Worm (Caenorhabditis elegans) whole organism, young adult: Measurements from ENCODE around the gene arrd-24.

Source experiments
- B0336.3 ChIP-seq: fragments of 200-800 bp; sonication (Bioruptor generic); IDR thresholded peaks from 2 replicates; pipeline ENCODE4 v1.3.6; 2022; ENCODE audit warnings: missing genetic modification characterization, missing compliant biosample characterization
- C17E4.6 ChIP-seq: fragments of 200-800 bp; sonication (Bioruptor generic); IDR thresholded peaks from 2 replicates; pipeline ENCODE4 v1.3.6; 2022; ENCODE audit warnings: missing genetic modification reagents, missing genetic modification characterization, missing compliant biosample characterization
- F33H1.4 ChIP-seq: fragments of 200-800 bp; sonication (Bioruptor generic); IDR thresholded peaks from 2 replicates; pipeline ENCODE4 v1.3.6; 2022; ENCODE audit warnings: missing genetic modification reagents, missing genetic modification characterization, missing compliant biosample characterization
- K11D2.4 ChIP-seq: fragments of 200-800 bp; sonication (Bioruptor generic); IDR thresholded peaks from 2 replicates; pipeline ENCODE4 v1.3.6; 2022; ENCODE audit warnings: missing genetic modification reagents, missing genetic modification characterization, missing compliant biosample characterization
- T07F8.4 ChIP-seq: sonication (generic microtip); optimal IDR thresholded peaks from 2 replicates; lab custom pipeline; 2016; ENCODE audit warnings: mild to moderate bottlenecking, missing genetic modification characterization, moderate library complexity, missing compliant biosample characterization
- T26A5.8 ChIP-seq: sonication (generic microtip); optimal IDR thresholded peaks from 2 replicates; lab custom pipeline; 2016; ENCODE audit warnings: missing genetic modification characterization, missing compliant biosample characterization
- Y79H2A.3 ChIP-seq: fragments of 200-800 bp; sonication (Bioruptor generic); conservative IDR thresholded peaks from 2 replicates; pipeline ENCODE4 v1.3.6; 2022; ENCODE audit warnings: missing genetic modification reagents, missing genetic modification characterization, missing compliant biosample characterization
- atf-7 ChIP-seq: sonication (generic microtip); optimal IDR thresholded peaks from 2 replicates; lab custom pipeline; 2017; ENCODE audit warnings: mild to moderate bottlenecking, missing genetic modification characterization, missing compliant biosample characterization
- attf-3 ChIP-seq: fragments of 200-800 bp; sonication (Bioruptor generic); conservative IDR thresholded peaks from 2 replicates; pipeline ENCODE4 v1.3.6; 2022; ENCODE audit warnings: missing genetic modification reagents, missing genetic modification characterization, missing compliant biosample characterization
- attf-5 ChIP-seq: fragments of 200-800 bp; sonication (Bioruptor generic); optimal IDR thresholded peaks from 2 replicates; lab custom pipeline; 2018; ENCODE audit warnings: mild to moderate bottlenecking, missing genetic modification characterization, missing compliant biosample characterization
- ccch-3 ChIP-seq: fragments of 200-800 bp; sonication (Bioruptor generic); optimal IDR thresholded peaks from 2 replicates; lab custom pipeline; 2018; ENCODE audit warnings: mild to moderate bottlenecking, missing genetic modification characterization, missing compliant biosample characterization
- cebp-1 ChIP-seq, 2 experiments: fragments of 200-800 bp in 1 of 2; sonication (Bioruptor generic) in 1 of 2; sonication (generic microtip) in 1 of 2; IDR thresholded peaks in 1 of 2; optimal IDR thresholded peaks in 1 of 2; 2 replicates each; pipeline versions ENCODE4 v1.3.6 to Lab custom; 2017 to 2022; ENCODE audit warnings: missing compliant biosample characterization in 2 of 2, missing genetic modification characterization in 2 of 2, mild to moderate bottlenecking in 1 of 2, missing genetic modification reagents in 1 of 2, moderate library complexity in 1 of 2
- ceh-40 ChIP-seq: fragments of 200-800 bp; sonication (Bioruptor generic); IDR thresholded peaks from 2 replicates; pipeline ENCODE4 v1.3.6; 2022; ENCODE audit warnings: missing genetic modification characterization, missing compliant biosample characterization
- ceh-58 ChIP-seq: fragments of 200-800 bp; sonication (Bioruptor generic); IDR thresholded peaks from 2 replicates; pipeline ENCODE4 v1.3.6; 2022; ENCODE audit warnings: missing genetic modification characterization, missing compliant biosample characterization
- ceh-91 ChIP-seq: fragments of 200-800 bp; sonication (Bioruptor generic); IDR thresholded peaks from 2 replicates; pipeline ENCODE4 v1.3.6; 2022; ENCODE audit warnings: missing genetic modification reagents, missing genetic modification characterization, missing compliant biosample characterization
- die-1 ChIP-seq: sonication (generic microtip); optimal IDR thresholded peaks from 2 replicates; lab custom pipeline; 2016; ENCODE audit warnings: missing genotype, mild to moderate bottlenecking, missing genetic modification characterization, missing compliant biosample characterization
- egrh-3 ChIP-seq: fragments of 200-800 bp; sonication (Bioruptor generic); IDR thresholded peaks from 2 replicates; pipeline ENCODE4 v1.3.6; 2022; ENCODE audit warnings: missing genetic modification reagents, missing genetic modification characterization, missing compliant biosample characterization
- ets-4 ChIP-seq: fragments of 200-800 bp; sonication (Bioruptor generic); optimal IDR thresholded peaks from 2 replicates; lab custom pipeline; 2018; ENCODE audit warnings: mild to moderate bottlenecking, missing genetic modification characterization, missing compliant biosample characterization
- hlh-12 ChIP-seq: sonication (generic microtip); optimal IDR thresholded peaks from 2 replicates; lab custom pipeline; 2016; ENCODE audit warnings: missing genetic modification characterization, missing compliant biosample characterization
- let-526 ChIP-seq: fragments of 200-800 bp; sonication (Bioruptor generic); IDR thresholded peaks from 2 replicates; pipeline ENCODE4 v1.3.6; 2022; ENCODE audit warnings: missing genetic modification reagents, missing genetic modification characterization, missing compliant biosample characterization
- lin-40 ChIP-seq: sonication (generic microtip); optimal IDR thresholded peaks from 2 replicates; lab custom pipeline; 2016; ENCODE audit warnings: missing genetic modification characterization, mild to moderate bottlenecking, missing compliant biosample characterization, missing genotype, missing genetic modification reagents
- lin-54 ChIP-seq: fragments of 200-800 bp; sonication (Bioruptor generic); optimal IDR thresholded peaks from 2 replicates; lab custom pipeline; 2018; ENCODE audit warnings: mild to moderate bottlenecking, missing genetic modification characterization, missing compliant biosample characterization
- mcd-1 ChIP-seq: fragments of 200-800 bp; sonication (Bioruptor generic); IDR thresholded peaks from 2 replicates; pipeline ENCODE4 v1.3.6; 2022; ENCODE audit warnings: missing genetic modification reagents, missing genetic modification characterization, missing compliant biosample characterization
- mel-28 ChIP-seq: sonication (generic microtip); optimal IDR thresholded peaks from 2 replicates; lab custom pipeline; 2016; ENCODE audit warnings: borderline replicate concordance, mild to moderate bottlenecking, missing genetic modification characterization, missing compliant biosample characterization
- nfyb-1 ChIP-seq: fragments of 200-800 bp; sonication (Bioruptor generic); IDR thresholded peaks from 2 replicates; pipeline ENCODE4 v1.3.6; 2022; ENCODE audit warnings: missing genetic modification reagents, missing genetic modification characterization, missing compliant biosample characterization
- nhr-120 ChIP-seq: fragments of 200-800 bp; sonication (Bioruptor generic); IDR thresholded peaks from 2 replicates; pipeline ENCODE4 v1.3.6; 2022; ENCODE audit warnings: missing genetic modification characterization, missing compliant biosample characterization
- nhr-80 ChIP-seq: sonication (generic microtip); optimal IDR thresholded peaks from 2 replicates; lab custom pipeline; 2016; ENCODE audit warnings: missing genetic modification characterization, missing compliant biosample characterization
- nhr-90 ChIP-seq: sonication (generic microtip); optimal IDR thresholded peaks from 2 replicates; lab custom pipeline; 2016; ENCODE audit warnings: missing genotype, mild to moderate bottlenecking, missing genetic modification characterization, missing compliant biosample characterization
- pbrm-1 ChIP-seq: fragments of 200-800 bp; sonication (Bioruptor generic); IDR thresholded peaks from 2 replicates; pipeline ENCODE4 v1.3.6; 2022; ENCODE audit warnings: missing genetic modification reagents, missing genetic modification characterization, missing compliant biosample characterization
- rcor-1 ChIP-seq: fragments of 200-800 bp; sonication (Bioruptor generic); IDR thresholded peaks from 2 replicates; pipeline ENCODE4 v1.3.6; 2022; ENCODE audit warnings: missing genetic modification reagents, missing genetic modification characterization, missing compliant biosample characterization
- sdz-38 ChIP-seq: sonication (generic microtip); optimal IDR thresholded peaks from 2 replicates; lab custom pipeline; 2016; ENCODE audit warnings: missing genotype, missing genetic modification characterization, missing compliant biosample characterization
- snpc-1.1 ChIP-seq: sonication (generic microtip); optimal IDR thresholded peaks from 2 replicates; lab custom pipeline; 2017; ENCODE audit warnings: missing genetic modification characterization, mild to moderate bottlenecking, missing compliant biosample characterization, antibody characterized with exemption, moderate library complexity, missing genotype, missing genetic modification reagents; ENCODE audit not compliant: insufficient read depth
- snpc-4 ChIP-seq, 5 experiments: fragments of 150-350 bp in 1 of 5; sonication (generic microtip) in 4 of 5; optimal IDR thresholded peaks; 2 replicates each; lab custom pipeline; 2014 to 2018; ENCODE audit warnings: missing genetic modification characterization in 5 of 5, missing biosample characterization in 3 of 5, antibody characterized with exemption in 2 of 5, mild to moderate bottlenecking in 2 of 5, missing compliant biosample characterization in 2 of 5, missing genotype in 2 of 5, moderate library complexity in 2 of 5, missing genetic modification reagents in 1 of 5
- xnd-1 ChIP-seq: sonication (generic microtip); optimal IDR thresholded peaks from 2 replicates; lab custom pipeline; 2016; ENCODE audit warnings: missing genotype, missing genetic modification reagents, missing genetic modification characterization, missing compliant biosample characterization
- zfh-2 ChIP-seq: fragments of 200-800 bp; sonication (Bioruptor generic); conservative IDR thresholded peaks from 2 replicates; pipeline ENCODE4 v1.3.6; 2022; ENCODE audit warnings: missing genetic modification reagents, missing genetic modification characterization, missing compliant biosample characterization
- ztf-18 ChIP-seq: sonication (generic microtip); optimal IDR thresholded peaks from 2 replicates; lab custom pipeline; 2016; ENCODE audit warnings: missing genotype, mild to moderate bottlenecking, missing genetic modification characterization, missing compliant biosample characterization
- ztf-3 ChIP-seq: fragments of 200-800 bp; sonication (Bioruptor generic); optimal IDR thresholded peaks from 2 replicates; lab custom pipeline; 2018; ENCODE audit warnings: mild to moderate bottlenecking, missing genetic modification characterization, missing compliant biosample characterization

arrd-24 gene

DNA sequence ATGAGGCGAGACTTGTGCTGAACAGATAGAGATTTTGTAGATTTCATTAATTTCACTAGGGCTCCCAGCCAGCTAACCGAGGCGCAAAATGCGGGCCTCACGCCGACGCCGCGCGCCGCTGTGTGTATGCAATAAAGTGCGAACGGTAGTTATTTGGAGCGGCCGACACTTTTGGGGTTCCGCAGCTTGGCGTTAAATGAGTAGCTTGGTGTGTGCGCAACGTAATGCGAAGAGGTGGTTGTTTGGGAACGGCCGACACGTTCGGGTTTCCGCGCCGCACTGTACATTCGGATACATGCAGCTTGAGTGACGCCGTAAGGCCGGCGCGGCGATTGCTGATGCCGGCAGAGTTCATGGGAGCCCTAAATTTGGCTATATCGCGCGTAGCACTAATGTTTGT, 27.8 kb upstream of the arrd-24 start:
- no peak for TF ChIP-seq snpc-4 (GFP tag; optimal IDR thresholded peaks at IDR 0.05; lab: Kevin White, UChicago)
- peak in 2 of 4 experiments; percentile 67 to 86 for TF ChIP-seq snpc-4 (tag; optimal IDR thresholded peaks at IDR 0.05; lab: Kevin White, UChicago)
- no peak for TF ChIP-seq T07F8.4 (tag; lab: Kevin White, UChicago)
- TF ChIP-seq F33H1.4 (GFP tag; lab: Robert Waterston, UW), result 0 out of 2 replicates have a peak, but pooled peaks have one; percentile 8
- peak; percentile 68 for TF ChIP-seq zfh-2
- peak; percentile 11 for TF ChIP-seq snpc-1.1
- TF ChIP-seq, all 124 proteins: peak for 4

DNA sequence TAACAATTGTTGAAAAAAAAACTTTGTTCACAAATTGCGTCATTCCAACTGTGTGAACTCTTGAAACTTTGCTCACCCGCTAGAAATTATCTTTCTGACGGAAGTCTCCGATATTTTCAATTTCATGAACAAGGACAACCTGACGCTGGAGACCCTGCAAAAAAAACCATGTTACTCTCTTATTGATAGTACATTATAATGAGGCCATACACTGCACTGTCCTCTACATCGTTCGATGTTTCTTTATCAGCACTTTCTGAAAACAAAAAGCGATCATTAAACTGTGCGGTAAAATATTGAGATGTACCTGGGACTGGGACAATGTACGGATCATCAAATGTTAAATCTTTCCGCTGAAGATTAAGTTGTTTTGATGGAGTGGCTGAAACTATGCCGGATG, 23.2 kb upstream of the arrd-24 start:
- TF ChIP-seq lin-54 (GFP tag; lab: Kevin White, UChicago) (no peak), atf-7 (tag; lab: Kevin White, UChicago) (peak; percentile 27), nhr-80 (tag; lab: Kevin White, UChicago) (peak; percentile 85), sdz-38 (tag; lab: Kevin White, UChicago) (no peak), B0336.3 (peak; percentile 31; the same call in 1 of the 2 replicates), Y79H2A.3 (no peak)

- TF ChIP-seq die-1 (no peak), T26A5.8 (no peak), hlh-12 (tag; lab: Kevin White, UChicago) (no peak), ets-4 (GFP tag; lab: Kevin White, UChicago) (no peak), zfh-2 (no peak), C17E4.6 (GFP tag; lab: Robert Waterston, UW) (no peak)
Observed at ce11 chrX:14002739-14003138, 22.4 kb upstream of the arrd-24 start.

DNA sequence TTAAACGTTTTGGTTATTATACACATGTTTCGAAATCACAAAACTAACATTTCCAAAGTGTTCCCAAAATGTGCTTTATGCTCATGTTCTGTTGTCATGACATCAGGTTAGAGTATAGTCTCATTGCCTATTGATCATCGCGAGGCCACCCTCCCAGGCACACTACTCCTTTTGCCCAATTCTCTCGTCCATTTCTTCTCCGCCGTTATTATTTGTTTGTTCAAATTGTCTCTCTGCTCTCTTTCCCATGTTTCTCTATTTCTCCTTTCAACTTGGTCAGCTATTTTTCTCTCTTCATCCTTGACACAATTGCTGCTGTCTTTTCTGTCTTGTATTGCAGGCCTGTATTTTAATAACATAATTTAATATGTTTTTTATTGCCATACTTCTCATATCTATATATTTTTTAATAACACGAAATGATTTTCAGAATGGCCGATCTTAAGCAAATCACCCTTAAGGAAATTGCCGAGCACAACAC, 21.2 kb upstream of the arrd-24 start, which contains the start of gene cytb-5.1:
TSS of gene cytb-5.1 (plus strand) at position 431 of the 481 bp plus-strand sequence.
- TF ChIP-seq ceh-91 (GFP tag; lab: Robert Waterston, UW), result no peak
- no peak for TF ChIP-seq ccch-3 (GFP tag; lab: Kevin White, UChicago)
- peak; percentile 14 for TF ChIP-seq lin-54 (GFP tag; lab: Kevin White, UChicago)
- TF ChIP-seq nfyb-1 (GFP tag; lab: Robert Waterston, UW), result 0 out of 2 replicates have a peak, but pooled peaks have one; percentile 52
- no peak for TF ChIP-seq K11D2.4
- 0 out of 2 replicates have a peak, but pooled peaks have one; percentile 18 for TF ChIP-seq pbrm-1
- no peak for TF ChIP-seq ceh-58 (GFP tag; lab: Robert Waterston, UW)
- TF ChIP-seq mcd-1, result 0 out of 2 replicates have a peak, but pooled peaks have one; percentile 33
- TF ChIP-seq nhr-80 (tag; lab: Kevin White, UChicago), result peak; percentile 63
- TF ChIP-seq ceh-40, result no peak
- peak; percentile 10 for TF ChIP-seq lin-40 (tag; lab: Kevin White, UChicago)
- TF ChIP-seq ztf-3 (GFP tag; lab: Kevin White, UChicago), result no peak
- TF ChIP-seq cebp-1 (GFP tag; IDR thresholded peaks at IDR 0.05; lab: Robert Waterston, UW), result peak; percentile 20; the same call in 1 of the 2 replicates
- peak; percentile 74 for TF ChIP-seq cebp-1 (tag; optimal IDR thresholded peaks at IDR 0.05; lab: Kevin White, UChicago)
- TF ChIP-seq attf-5 (GFP tag; lab: Kevin White, UChicago), result peak; percentile 10
- TF ChIP-seq rcor-1, result no peak
- no peak for TF ChIP-seq snpc-4 (GFP tag; optimal IDR thresholded peaks at IDR 0.05; lab: Kevin White, UChicago)
- TF ChIP-seq snpc-4 (tag; optimal IDR thresholded peaks at IDR 0.05; lab: Kevin White, UChicago), result peak in 1 of 4 experiments; percentile 16

DNA sequence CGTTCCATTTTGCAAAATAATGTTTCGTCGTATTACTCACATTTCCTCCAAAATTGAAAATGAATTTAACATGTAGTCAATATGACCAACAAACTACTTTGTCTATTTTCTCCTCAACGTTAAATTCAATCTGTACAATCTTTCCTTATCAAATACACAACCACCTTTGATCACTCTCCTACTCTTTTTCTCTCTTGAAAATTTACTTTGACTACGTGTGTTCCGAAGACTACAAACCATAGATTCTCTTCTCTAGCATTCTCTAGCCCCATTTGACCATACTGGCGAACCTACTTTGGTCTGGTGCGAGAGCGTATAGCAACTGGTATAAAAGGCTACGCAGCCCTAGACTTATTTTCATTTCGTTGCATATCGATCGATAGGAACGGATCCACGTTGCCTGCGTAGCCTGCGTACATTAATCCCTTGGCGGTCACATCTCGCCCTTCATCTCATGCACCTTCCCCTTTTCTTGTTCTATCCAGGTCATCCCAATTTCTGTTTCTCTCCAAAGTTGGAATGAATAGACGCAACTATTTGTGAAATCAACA, 20.0 kb upstream of the arrd-24 start:
- TF ChIP-seq lin-40 (tag; lab: Kevin White, UChicago) (peak; percentile 9), let-526 (no peak), nhr-120 (GFP tag; lab: Robert Waterston, UW) (no peak), cebp-1 (GFP tag; IDR thresholded peaks at IDR 0.05; lab: Robert Waterston, UW) (no peak), cebp-1 (tag; optimal IDR thresholded peaks at IDR 0.05; lab: Kevin White, UChicago) (no peak), nhr-90 (tag; lab: Kevin White, UChicago) (no peak), mel-28 (tag; lab: Kevin White, UChicago) (no peak), mcd-1 (no peak), C17E4.6 (GFP tag; lab: Robert Waterston, UW) (no peak), egrh-3 (GFP tag; lab: Robert Waterston, UW) (no peak), xnd-1 (no peak), lin-54 (GFP tag; lab: Kevin White, UChicago) (no peak), attf-3 (GFP tag; lab: Robert Waterston, UW) (no peak), nhr-80 (tag; lab: Kevin White, UChicago) (peak; percentile 78), ztf-18 (tag; lab: Kevin White, UChicago) (no peak)
- TF ChIP-seq, all 124 proteins: peak for 2
